Worm (Caenorhabditis elegans): Measurements from ENCODE around the gene F35E8.10.
"Not testable (repeated sequence)": the region's sequence is repeated elsewhere in the genome, so short reads cannot be mapped to it uniquely, and the experiment has no call there.

- not testable (repeated sequence) for TF ChIP-seq unc-130 (GFP tag; optimal IDR thresholded peaks at IDR 0.05); zag-1 (tag; optimal IDR thresholded peaks at IDR 0.05); ztf-11 (tag; optimal IDR thresholded peaks at IDR 0.05); mep-1 (tag; optimal IDR thresholded peaks at IDR 0.05); rbr-2 (tag; optimal IDR thresholded peaks at IDR 0.05); lin-13 (GFP tag; optimal IDR thresholded peaks at IDR 0.05); set-16 (GFP tag; IDR thresholded peaks at IDR 0.05); nhr-6 (tag; optimal IDR thresholded peaks at IDR 0.05)
These were observed 9.7 kb upstream of the F35E8.10 start, which contains the start of gene srbc-77 for ce11 chrV:15929882-15930281.

Measured in whole organism, L4 larva.